Worm (Caenorhabditis elegans): Measurements from ENCODE around the gene R05D3.3.

- TF ChIP-seq klf-2 (GFP tag; conservative IDR thresholded peaks at IDR 0.05): no peak
- no peak for TF ChIP-seq ref-1 (GFP tag; conservative IDR thresholded peaks at IDR 0.05)
- TF ChIP-seq ztf-23 (GFP tag; IDR thresholded peaks at IDR 0.05): no peak
- no peak for TF ChIP-seq med-1 (GFP tag; optimal IDR thresholded peaks at IDR 0.05; ENCODE audit: insufficient read depth)
- no peak for TF ChIP-seq T22C8.4 (GFP tag; IDR thresholded peaks at IDR 0.05)
- TF ChIP-seq flt-1 (GFP tag; IDR thresholded peaks at IDR 0.05): no peak
Measured at ce11 chrIII:8358213-8358672, 5.6 kb upstream of the R05D3.3 start, which contains the start of the genes R05D3.8 and rfp-1.
